Worm (Caenorhabditis elegans): Measurements from ENCODE around the gene C43H6.6.

DNA sequence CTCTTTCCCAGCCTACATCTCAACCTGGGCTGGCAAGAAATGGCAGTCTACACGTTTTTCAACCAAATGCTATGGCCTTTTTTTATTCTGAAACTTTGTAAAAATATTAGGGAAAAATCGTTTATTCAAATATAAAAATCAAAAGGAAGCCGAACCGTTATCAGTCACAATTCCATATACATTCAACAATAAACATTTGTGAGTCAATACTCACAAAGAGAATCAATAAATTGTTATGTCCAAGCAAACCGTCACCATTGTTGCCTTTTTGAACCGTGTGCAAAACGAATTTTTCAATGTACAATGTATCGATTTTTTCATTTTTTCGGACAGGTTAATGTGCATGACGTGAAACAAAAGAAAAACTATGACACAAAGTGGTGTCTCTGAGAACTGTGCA, 26.0 kb upstream of the C43H6.6 start:
- TF ChIP-seq mdl-1 (tag; optimal IDR thresholded peaks at IDR 0.05) (no peak), ceh-82 (tag; optimal IDR thresholded peaks at IDR 0.05) (no peak)
